Fruit fly (Drosophila melanogaster) whole organism, wandering third instar larva: Measurements from ENCODE around the gene CG10845.

ENCODE experiments used
- Abd-B ChIP-seq: fragments of >200 bp; optimal IDR thresholded peaks from 2 replicates; lab custom pipeline; 2017; ENCODE audit warnings: missing biosample characterization, missing genetic modification characterization
- CG32264 ChIP-seq: fragments of 200-800 bp; sonication (Bioruptor generic); optimal IDR thresholded peaks from 2 replicates; lab custom pipeline; 2016; ENCODE audit warnings: missing biosample characterization, missing genetic modification characterization
- CG9705 ChIP-seq: fragments of 200-800 bp; sonication (Bioruptor generic); optimal IDR thresholded peaks from 2 replicates; lab custom pipeline; 2018; ENCODE audit warnings: missing biosample characterization, mild to moderate bottlenecking, missing genetic modification characterization
- CrebA ChIP-seq: fragments of 200-800 bp; sonication (Bioruptor generic); optimal IDR thresholded peaks from 2 replicates; lab custom pipeline; 2016; ENCODE audit warnings: missing biosample characterization, mild to moderate bottlenecking, missing genetic modification characterization, borderline replicate concordance
- Dfd ChIP-seq: fragments of >200 bp; optimal IDR thresholded peaks from 2 replicates; lab custom pipeline; 2017; ENCODE audit warnings: missing biosample characterization, missing genetic modification characterization
- Dif ChIP-seq: fragments of 200-275, 200-300 bp; sonication (Bioruptor generic); optimal IDR thresholded peaks from 2 replicates; lab custom pipeline; 2018; ENCODE audit warnings: missing biosample characterization, missing genetic modification characterization; ENCODE audit not compliant: partially characterized antibody
- HLH106 ChIP-seq: fragments of 200-800 bp; optimal IDR thresholded peaks from 3 replicates; lab custom pipeline; 2019; ENCODE audit warnings: missing biosample characterization, mild to moderate bottlenecking, missing genetic modification characterization, moderate library complexity
- Hnf4 ChIP-seq: fragments of 200-800 bp; sonication (Bioruptor generic); optimal IDR thresholded peaks from 2 replicates; lab custom pipeline; 2016; ENCODE audit warnings: missing biosample characterization, mild to moderate bottlenecking, missing genetic modification characterization
- Hr78 ChIP-seq: fragments of >200 bp; optimal IDR thresholded peaks from 2 replicates; lab custom pipeline; 2017; ENCODE audit warnings: missing biosample characterization, missing genetic modification characterization
- Hr83 ChIP-seq: fragments of 200-300 bp; sonication (Bioruptor generic); optimal IDR thresholded peaks from 2 replicates; lab custom pipeline; 2016; ENCODE audit warnings: missing biosample characterization, mild to moderate bottlenecking, missing genetic modification characterization, moderate library complexity; ENCODE audit not compliant: poor library complexity, severe bottlenecking
- Jra ChIP-seq: sonication (Bioruptor generic); optimal IDR thresholded peaks from 2 replicates; lab custom pipeline; 2016; ENCODE audit warnings: missing biosample characterization, missing genetic modification characterization
- Mio ChIP-seq: sonication (Bioruptor generic); optimal IDR thresholded peaks from 2 replicates; lab custom pipeline; 2016; ENCODE audit warnings: missing biosample characterization, missing genetic modification characterization
- Myc ChIP-seq: fragments of >200 bp; optimal IDR thresholded peaks from 2 replicates; lab custom pipeline; 2017
- N ChIP-seq: fragments of >200 bp; optimal IDR thresholded peaks from 2 replicates; lab custom pipeline; 2018; ENCODE audit warnings: missing biosample characterization, missing external identifiers, missing genetic modification characterization
- OdsH ChIP-seq: fragments of 200-800 bp; sonication (Bioruptor generic); optimal IDR thresholded peaks from 2 replicates; lab custom pipeline; 2016; ENCODE audit warnings: missing biosample characterization, mild to moderate bottlenecking, missing genetic modification characterization
- Rel ChIP-seq, 2 experiments: fragments of 200-800 bp; sonication (Bioruptor generic) in 1 of 2; optimal IDR thresholded peaks; 2 replicates in 1 of 2; 3 replicates in 1 of 2; lab custom pipeline; 2016 to 2019; ENCODE audit warnings: mild to moderate bottlenecking in 2 of 2, missing biosample characterization in 2 of 2, missing genetic modification characterization in 2 of 2, moderate library complexity in 1 of 2
- Sp1 ChIP-seq: fragments of 200-800 bp; sonication (Bioruptor generic); optimal IDR thresholded peaks from 3 replicates; lab custom pipeline; 2019; ENCODE audit warnings: missing biosample characterization, mild to moderate bottlenecking, missing genetic modification characterization, moderate library complexity
- br ChIP-seq: fragments of 200-800 bp; sonication (Bioruptor generic); optimal IDR thresholded peaks from 2 replicates; lab custom pipeline; 2016; ENCODE audit warnings: missing biosample characterization, missing genetic modification characterization
- brk ChIP-seq: fragments of 200-800 bp; sonication (Bioruptor generic); optimal IDR thresholded peaks from 2 replicates; lab custom pipeline; 2016; ENCODE audit warnings: missing biosample characterization, mild to moderate bottlenecking, missing genetic modification characterization
- dl ChIP-seq, 2 experiments: fragments of 175-275, 200-275 bp in 1 of 2; fragments of 200-275 bp in 1 of 2; sonication (Bioruptor generic); optimal IDR thresholded peaks; lab custom pipeline; 2018; ENCODE audit warnings: mild to moderate bottlenecking in 2 of 2, missing biosample characterization in 2 of 2, missing genetic modification characterization in 2 of 2, moderate library complexity in 2 of 2; ENCODE audit not compliant: partially characterized antibody in 2 of 2, insufficient read depth in 1 of 2
- dmrt93B ChIP-seq: fragments of 200-800 bp; sonication (Bioruptor generic); optimal IDR thresholded peaks from 2 replicates; lab custom pipeline; 2018; ENCODE audit warnings: missing biosample characterization, mild to moderate bottlenecking, missing genetic modification characterization
- dsf ChIP-seq: sonication (Bioruptor generic); optimal IDR thresholded peaks from 2 replicates; lab custom pipeline; 2016; ENCODE audit warnings: missing biosample characterization, missing genetic modification characterization, borderline replicate concordance
- ey ChIP-seq: fragments of 200-800 bp; sonication (Bioruptor generic); optimal IDR thresholded peaks from 2 replicates; lab custom pipeline; 2016; ENCODE audit warnings: missing biosample characterization, missing genetic modification characterization
- foxo ChIP-seq, 2 experiments: fragments of 200-800 bp; sonication (Bioruptor generic); optimal IDR thresholded peaks; 2 replicates in 1 of 2; 3 replicates in 1 of 2; lab custom pipeline; 2016 to 2017; ENCODE audit warnings: missing biosample characterization in 2 of 2, missing genetic modification characterization in 2 of 2
- fru ChIP-seq: fragments of 200-800 bp; sonication (Bioruptor generic); optimal IDR thresholded peaks from 3 replicates; lab custom pipeline; 2016; ENCODE audit warnings: missing biosample characterization, mild to moderate bottlenecking, missing genetic modification characterization
- h ChIP-seq: fragments of 200-800 bp; sonication (Bioruptor generic); optimal IDR thresholded peaks from 3 replicates; lab custom pipeline; 2016; ENCODE audit warnings: missing biosample characterization, mild to moderate bottlenecking, missing genetic modification characterization
- jim ChIP-seq: fragments of 175-275, 200-325 bp; sonication (Bioruptor generic); optimal IDR thresholded peaks from 2 replicates; lab custom pipeline; 2016; ENCODE audit warnings: missing biosample characterization, mild to moderate bottlenecking, missing genetic modification characterization
- lola ChIP-seq: fragments of >200 bp; optimal IDR thresholded peaks from 2 replicates; lab custom pipeline; 2017; ENCODE audit warnings: missing biosample characterization, missing genetic modification characterization
- pan ChIP-seq: fragments of >200 bp; optimal IDR thresholded peaks from 2 replicates; lab custom pipeline; 2017
- psq ChIP-seq: fragments of 200-800 bp; sonication (Bioruptor generic); optimal IDR thresholded peaks from 3 replicates; lab custom pipeline; 2017; ENCODE audit warnings: missing biosample characterization, mild to moderate bottlenecking, missing genetic modification characterization, moderate library complexity
- rgr ChIP-seq: fragments of 200-800 bp; sonication (Bioruptor generic); optimal IDR thresholded peaks from 3 replicates; lab custom pipeline; 2016; ENCODE audit warnings: missing biosample characterization, mild to moderate bottlenecking, missing genetic modification characterization
- sage ChIP-seq: fragments of 200-800 bp; sonication (Bioruptor generic); optimal IDR thresholded peaks from 2 replicates; lab custom pipeline; 2016; ENCODE audit warnings: missing biosample characterization, mild to moderate bottlenecking, missing genetic modification characterization
- sv ChIP-seq: fragments of 200-800 bp; sonication (Bioruptor generic); optimal IDR thresholded peaks from 3 replicates; lab custom pipeline; 2016; ENCODE audit warnings: missing biosample characterization, missing genetic modification characterization
- usp ChIP-seq: fragments of >200 bp; optimal IDR thresholded peaks from 2 replicates; lab custom pipeline; 2017; ENCODE audit warnings: missing biosample characterization, missing genetic modification characterization
- woc ChIP-seq: sonication (Bioruptor generic); optimal IDR thresholded peaks from 2 replicates; lab custom pipeline; 2016; ENCODE audit warnings: missing biosample characterization, mild to moderate bottlenecking, missing genetic modification characterization

Gene CG10845

dm6 chr3R:24862574-24863089, 38.3 kb upstream of the CG10845 start, which contains the start of gene CG7016:
TSS of gene CG7016 (plus strand) at chr3R:24862931.
- TF ChIP-seq Rel (GFP tag; optimal IDR thresholded peaks at IDR 0.05; lab: Kevin White, UChicago) (no peak), Rel (tag; optimal IDR thresholded peaks at IDR 0.05; lab: Kevin White, UChicago) (peak; percentile 93), sage (GFP tag; lab: Kevin White, UChicago) (no peak)

DNA sequence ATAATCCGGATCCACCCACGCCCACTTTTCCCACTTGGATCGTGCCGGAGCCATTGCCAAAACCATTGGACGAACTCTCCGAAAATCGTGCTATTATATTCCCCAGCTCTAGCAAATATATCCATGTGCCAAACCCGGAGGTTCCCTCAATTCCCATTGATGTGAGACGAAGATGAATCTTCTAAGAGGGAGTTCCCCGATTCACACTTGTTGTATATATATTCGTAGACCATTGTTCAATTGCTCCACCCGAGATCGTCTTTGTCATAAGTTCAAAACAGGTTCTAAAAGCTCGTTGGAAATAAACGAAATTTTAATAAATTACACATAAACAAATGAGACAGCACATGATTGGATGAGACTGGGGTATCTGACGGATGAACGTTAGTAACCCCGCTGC, 37.0 kb upstream of the CG10845 start:
- TF ChIP-seq Rel (GFP tag; optimal IDR thresholded peaks at IDR 0.05; lab: Kevin White, UChicago), result no peak
- TF ChIP-seq Rel (tag; optimal IDR thresholded peaks at IDR 0.05; lab: Kevin White, UChicago), result peak; percentile 96
- no peak for TF ChIP-seq rgr
- TF ChIP-seq CrebA (GFP tag; lab: Kevin White, UChicago), result no peak
- TF ChIP-seq, all 38 proteins: peak for 1

DNA sequence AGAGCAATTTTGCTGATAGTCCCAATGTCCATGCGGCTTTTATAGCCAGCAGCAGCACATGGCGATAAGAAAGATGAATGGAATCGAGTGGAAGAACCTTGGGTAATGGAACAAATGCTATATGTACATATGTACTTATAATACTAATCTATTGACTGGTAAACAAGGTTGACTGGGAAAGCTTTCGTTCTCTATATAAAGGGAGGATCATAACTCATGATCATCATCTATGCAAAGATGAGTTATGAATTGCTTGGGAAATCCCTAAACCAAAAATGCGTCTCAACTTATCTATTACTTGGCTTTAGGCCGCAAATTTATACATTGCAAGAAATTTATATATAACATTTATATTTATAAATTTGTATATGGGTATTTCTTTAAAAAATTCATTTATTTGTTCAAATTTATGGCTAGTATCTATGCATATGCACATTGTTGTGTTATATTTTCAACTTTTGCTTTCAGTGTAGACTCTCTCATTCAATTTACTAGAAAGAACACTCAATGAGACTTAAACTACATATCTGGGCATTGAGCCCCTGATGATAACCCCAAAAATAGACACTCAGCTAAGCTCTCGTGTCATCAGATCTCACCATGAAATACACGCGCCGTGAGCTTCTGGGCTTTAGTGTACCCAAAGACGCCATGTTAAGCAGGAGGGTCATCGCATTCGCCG, 36.1 kb upstream of the CG10845 start, which contains the start of the genes Srg1 and Elal:
Srg1 (minus strand) TSS at position 14 of the 682 bp plus-strand sequence.
Elal (plus strand) TSS at position 632 of the 682 bp plus-strand sequence.
- no peak for TF ChIP-seq N
- no peak for TF ChIP-seq Rel (GFP tag; optimal IDR thresholded peaks at IDR 0.05; lab: Kevin White, UChicago)
- peak; percentile 73 for TF ChIP-seq Rel (tag; optimal IDR thresholded peaks at IDR 0.05; lab: Kevin White, UChicago)
- TF ChIP-seq Dif (GFP tag; lab: Kevin White, UChicago), result no peak

DNA sequence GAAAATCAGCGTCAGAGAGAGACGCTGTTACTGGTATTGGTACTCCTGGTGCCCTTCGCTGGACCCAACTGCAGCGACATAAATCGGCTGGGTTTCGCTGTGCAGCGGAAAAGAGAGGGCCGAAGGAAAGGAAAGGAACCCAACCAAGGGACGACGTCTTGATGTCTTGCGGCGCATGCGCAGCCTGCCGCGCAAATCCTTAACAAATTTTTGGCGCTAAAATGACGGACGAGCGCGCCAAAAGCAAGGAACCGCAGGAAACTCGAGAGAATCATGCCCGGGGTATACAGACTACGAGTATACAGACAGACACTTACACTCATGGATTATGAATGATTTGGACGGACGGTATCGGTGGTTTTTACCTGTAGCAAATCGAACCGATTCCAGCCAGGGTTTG, 33.9 kb upstream of the CG10845 start:
- no peak for TF ChIP-seq Dfd (GFP tag; lab: Kevin White, UChicago)
- TF ChIP-seq Hr83 (GFP tag; lab: Kevin White, UChicago), result no peak
- no peak for TF ChIP-seq lola (GFP tag; lab: Kevin White, UChicago)
- TF ChIP-seq dsf, result no peak

DNA sequence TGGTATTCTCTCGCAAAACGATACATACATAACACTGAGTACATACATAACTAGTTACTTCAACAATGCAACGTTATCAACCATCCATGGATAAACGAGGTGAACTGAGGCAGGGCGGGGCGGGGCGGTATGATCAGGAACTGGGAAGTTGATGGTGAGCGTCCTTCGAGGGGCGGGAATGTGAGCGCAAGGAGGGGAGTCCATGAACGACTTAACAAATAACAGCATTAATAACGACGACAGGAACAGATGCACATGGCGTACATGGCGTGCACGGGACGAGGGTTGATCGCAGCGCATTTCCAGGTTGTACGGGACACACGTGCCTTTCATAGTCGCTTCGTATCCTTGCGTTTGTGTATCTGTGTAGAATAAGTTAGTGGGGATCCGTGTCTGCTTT, 33.0 kb upstream of the CG10845 start:
- TF ChIP-seq ey, result no peak
- TF ChIP-seq Hr78 (GFP tag; lab: Kevin White, UChicago), result no peak
- TF ChIP-seq lola (GFP tag; lab: Kevin White, UChicago), result no peak
- no peak for TF ChIP-seq sage (GFP tag; lab: Kevin White, UChicago)
- TF ChIP-seq fru, result no peak
- TF ChIP-seq h, result no peak

- no peak for TF ChIP-seq psq (GFP tag; lab: Kevin White, UChicago)
- TF ChIP-seq CG9705 (GFP tag; lab: Kevin White, UChicago), result peak; percentile 43
- no peak for TF ChIP-seq Mio
- TF ChIP-seq Rel (GFP tag; optimal IDR thresholded peaks at IDR 0.05; lab: Kevin White, UChicago), result no peak
- peak; percentile 50 for TF ChIP-seq Rel (tag; optimal IDR thresholded peaks at IDR 0.05; lab: Kevin White, UChicago)
- TF ChIP-seq dl (GFP tag; optimal IDR thresholded peaks at IDR 0.05; lab: Kevin White, UChicago; ENCODE audit: insufficient read depth in 1 of 2, partially characterized antibody in 2 of 2), result no peak
- TF ChIP-seq CrebA (GFP tag; lab: Kevin White, UChicago), result no peak
- TF ChIP-seq dmrt93B (GFP tag; lab: Kevin White, UChicago), result no peak
- TF ChIP-seq Jra (GFP tag; lab: Kevin White, UChicago), result no peak
- TF ChIP-seq brk, result no peak
- no peak for TF ChIP-seq h
- peak; percentile 58 for TF ChIP-seq Myc (lab: Kevin White, UChicago)
- TF ChIP-seq OdsH, result no peak
- peak; percentile 21 for TF ChIP-seq Sp1
- TF ChIP-seq dsf, result no peak
- TF ChIP-seq HLH106 (tag; lab: Kevin White, UChicago), result no peak
- TF ChIP-seq lola (GFP tag; lab: Kevin White, UChicago), result no peak
- peak; percentile 33 for TF ChIP-seq rgr
- no peak for TF ChIP-seq fru
- peak; percentile 17 for TF ChIP-seq ey
- no peak for TF ChIP-seq Abd-B
- TF ChIP-seq br (GFP tag; lab: Kevin White, UChicago), result no peak
- no peak for TF ChIP-seq jim (GFP tag; lab: Kevin White, UChicago)
- TF ChIP-seq Hnf4 (GFP tag; lab: Kevin White, UChicago), result no peak
- TF ChIP-seq pan (lab: Kevin White, UChicago), result no peak
- TF ChIP-seq CG32264 (GFP tag; lab: Kevin White, UChicago), result no peak
- TF ChIP-seq Hr83 (GFP tag; lab: Kevin White, UChicago), result no peak
- no peak for TF ChIP-seq N
- no peak for TF ChIP-seq sv (GFP tag; lab: Kevin White, UChicago)
- TF ChIP-seq foxo (GFP tag; optimal IDR thresholded peaks at IDR 0.05; lab: Kevin White, UChicago), result no peak
- TF ChIP-seq woc, result no peak
- TF ChIP-seq usp (GFP tag; lab: Kevin White, UChicago), result no peak
Observed at dm6 chr3R:24870389-24871048, 30.4 kb upstream of the CG10845 start, which contains the start of gene CycB3. TSS of gene CycB3 (minus strand) at chr3R:24870816.
